Worm (Caenorhabditis elegans): ENCODE measurements around the gene K10D11.3.

K10D11.3 gene

DNA sequence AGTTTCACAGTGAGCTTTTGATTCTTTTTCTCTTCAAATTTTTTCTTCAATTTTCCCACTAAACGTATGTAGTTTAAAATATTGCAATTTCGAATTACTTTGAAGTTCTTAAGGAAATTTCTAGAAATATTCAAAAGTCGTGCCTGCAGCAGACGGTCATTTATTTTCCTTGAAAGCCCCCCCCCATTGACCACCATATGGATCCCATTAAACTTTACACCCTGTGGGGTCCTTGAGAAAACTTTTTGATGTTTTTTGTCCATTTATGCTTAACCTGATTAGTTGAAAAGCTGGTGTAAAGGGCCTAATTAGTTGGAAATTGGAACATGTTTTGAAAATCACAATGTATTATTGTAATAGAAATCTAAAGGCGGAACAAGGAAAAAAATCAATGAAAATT, 23.6 kb upstream of the K10D11.3 start:
- TF ChIP-seq C17E4.6 (GFP tag; IDR thresholded peaks at IDR 0.05) = no peak
- TF ChIP-seq attf-6 (GFP tag; IDR thresholded peaks at IDR 0.05) = no peak
- TF ChIP-seq egrh-3 (GFP tag; IDR thresholded peaks at IDR 0.05) = no peak
- no peak for TF ChIP-seq mes-4 (tag; optimal IDR thresholded peaks at IDR 0.05)
- TF ChIP-seq gei-17 (GFP tag; optimal IDR thresholded peaks at IDR 0.05) = no peak
- no peak for TF ChIP-seq F52B5.7 (tag; optimal IDR thresholded peaks at IDR 0.05)
- no peak for TF ChIP-seq egl-44 (GFP tag; IDR thresholded peaks at IDR 0.05)
- TF ChIP-seq rcor-1 (GFP tag; IDR thresholded peaks at IDR 0.05) = no peak
- no peak for TF ChIP-seq F33H1.4 (GFP tag; IDR thresholded peaks at IDR 0.05)
- no peak for TF ChIP-seq ceh-40 (GFP tag; IDR thresholded peaks at IDR 0.05)
- TF ChIP-seq nfya-2 (GFP tag; IDR thresholded peaks at IDR 0.05) = no peak
- no peak for TF ChIP-seq fkh-3 (tag; optimal IDR thresholded peaks at IDR 0.05)
- TF ChIP-seq F57C9.4 (tag; optimal IDR thresholded peaks at IDR 0.05) = no peak

DNA sequence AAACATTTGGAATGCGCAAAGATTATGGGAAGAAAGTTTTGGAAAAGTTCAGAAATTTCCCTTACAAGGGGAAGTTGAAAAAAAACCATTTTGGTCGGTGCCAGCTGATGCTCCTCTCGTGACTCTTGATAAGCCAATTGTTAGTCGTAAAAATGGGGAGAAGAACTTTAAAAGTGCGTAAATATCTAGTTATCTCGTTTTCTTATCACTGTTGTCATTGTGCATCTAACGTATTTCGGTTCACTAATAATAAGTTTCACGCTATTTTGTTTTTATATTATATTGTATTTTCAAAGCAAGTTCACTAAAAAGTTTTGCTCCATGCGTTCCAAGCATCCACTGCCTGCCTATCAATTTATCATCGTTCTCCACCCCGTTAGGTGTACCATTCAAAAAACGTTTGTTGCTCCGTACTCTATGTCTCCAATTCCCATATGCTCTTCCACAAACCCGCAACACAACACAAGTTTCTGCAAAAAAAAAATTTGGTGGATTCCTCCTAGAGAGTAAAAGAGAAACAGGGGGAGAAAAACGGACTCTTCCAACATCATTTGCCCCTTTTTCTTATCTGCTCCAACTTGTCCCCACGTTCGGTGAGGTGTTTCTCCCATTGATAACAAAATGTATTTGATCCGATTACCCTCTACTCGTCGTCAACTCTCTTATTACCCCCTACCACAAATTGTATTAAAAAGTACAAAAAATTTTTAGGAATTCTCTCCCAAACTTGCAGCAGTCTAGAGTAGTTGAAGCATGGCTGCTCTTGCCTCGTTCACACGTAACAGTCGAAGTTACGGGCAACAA, 22.7 kb upstream of the K10D11.3 start, which contains the start of gene mbk-2:
mbk-2 (plus strand) TSS at position 754 of the 804 bp plus-strand sequence.
- TF ChIP-seq ceh-40 (GFP tag; IDR thresholded peaks at IDR 0.05) (no peak), nhr-80 (tag; optimal IDR thresholded peaks at IDR 0.05) (peak; percentile 16)

DNA sequence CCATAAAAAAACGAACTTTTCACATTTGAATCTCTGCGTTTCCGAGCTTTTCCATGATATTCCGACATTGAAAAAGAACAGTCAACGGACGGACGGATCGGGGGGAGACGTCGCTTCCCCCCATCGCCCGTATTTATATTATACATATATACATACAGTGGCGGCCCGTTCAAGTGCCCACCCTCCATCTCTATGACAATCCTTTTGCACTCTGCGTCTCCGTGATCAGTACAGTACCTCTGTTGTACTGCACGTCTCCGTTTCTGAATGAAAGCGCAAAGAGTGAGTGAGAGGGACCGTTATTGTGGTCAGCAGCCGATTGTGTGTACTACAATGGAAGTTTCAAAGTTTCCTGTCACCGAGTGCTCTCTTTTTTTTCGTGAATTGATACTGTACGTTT, 13.2 kb upstream of the K10D11.3 start:
- TF ChIP-seq C17E4.6 (GFP tag; IDR thresholded peaks at IDR 0.05) (no peak), madf-8 (GFP tag; conservative IDR thresholded peaks at IDR 0.05) (no peak), sdz-38 (tag; optimal IDR thresholded peaks at IDR 0.05) (no peak), hmg-1.2 (GFP tag; IDR thresholded peaks at IDR 0.05) (no peak; the same call in 1 of the 2 replicates), egl-44 (GFP tag; IDR thresholded peaks at IDR 0.05) (no peak)

DNA sequence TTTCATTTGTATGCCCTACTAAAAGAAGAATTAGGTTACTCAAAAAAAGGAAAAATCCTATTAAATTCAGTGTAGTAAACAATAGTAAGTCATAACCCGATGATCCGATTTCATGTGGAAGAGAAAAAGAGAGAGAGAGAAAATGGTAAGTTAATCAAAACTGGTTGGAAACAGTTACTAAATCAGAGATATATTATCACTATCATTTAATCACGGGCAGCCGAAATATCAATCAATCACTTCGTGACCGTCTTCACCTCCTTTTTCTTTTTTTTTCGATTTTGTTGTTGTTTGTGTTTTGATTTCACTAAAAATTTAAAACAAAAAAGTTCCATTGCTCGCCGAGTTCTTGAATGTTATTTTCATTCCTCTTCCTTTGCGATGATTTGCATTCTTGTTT, 11.6 kb upstream of the K10D11.3 start:
- TF ChIP-seq ztf-25 (GFP tag; IDR thresholded peaks at IDR 0.05) = no peak
- TF ChIP-seq hsf-1 (GFP tag; IDR thresholded peaks at IDR 0.05) = no peak
- no peak for TF ChIP-seq let-526 (GFP tag; IDR thresholded peaks at IDR 0.05)
- no peak for TF ChIP-seq F52B5.7 (tag; optimal IDR thresholded peaks at IDR 0.05)
- no peak for TF ChIP-seq dpff-1 (tag; optimal IDR thresholded peaks at IDR 0.05)
- TF ChIP-seq lir-1 (GFP tag; conservative IDR thresholded peaks at IDR 0.05) = no peak
- no peak for TF ChIP-seq sdz-38 (tag; optimal IDR thresholded peaks at IDR 0.05)
- no peak for TF ChIP-seq egl-44 (GFP tag; IDR thresholded peaks at IDR 0.05)
- no peak for TF ChIP-seq nhr-120 (GFP tag; IDR thresholded peaks at IDR 0.05)
- no peak for TF ChIP-seq ceh-79 (tag; optimal IDR thresholded peaks at IDR 0.05)
- no peak for TF ChIP-seq T26A5.8 (tag; optimal IDR thresholded peaks at IDR 0.05)
- TF ChIP-seq ztf-22 (GFP tag; optimal IDR thresholded peaks at IDR 0.05) = no peak
- no peak for TF ChIP-seq ztf-26 (tag; optimal IDR thresholded peaks at IDR 0.05)

DNA sequence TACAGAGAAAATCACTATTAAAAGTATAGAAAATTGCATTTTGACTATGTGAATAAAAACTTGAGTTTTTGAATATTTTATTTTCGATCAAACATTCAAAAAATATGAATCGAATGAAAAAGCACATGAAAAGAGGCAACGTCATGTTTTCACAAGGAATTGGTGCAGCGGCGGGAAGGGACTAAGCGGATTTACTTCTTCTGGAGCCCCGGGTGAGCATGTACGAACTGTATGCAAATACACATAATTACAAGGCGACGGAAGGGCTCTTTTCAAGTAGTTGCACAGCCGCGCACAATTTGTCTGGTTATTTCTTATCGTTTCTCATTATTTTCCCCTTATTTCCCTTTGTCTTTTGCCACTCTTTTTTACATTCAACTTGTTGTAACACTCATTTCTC, 10.0 kb upstream of the K10D11.3 start, which contains the start of gene K10D11.7:
K10D11.7 (minus strand) TSS at position 101 of the 400 bp plus-strand sequence.
- no peak for TF ChIP-seq xnd-1 (tag; optimal IDR thresholded peaks at IDR 0.05)

DNA sequence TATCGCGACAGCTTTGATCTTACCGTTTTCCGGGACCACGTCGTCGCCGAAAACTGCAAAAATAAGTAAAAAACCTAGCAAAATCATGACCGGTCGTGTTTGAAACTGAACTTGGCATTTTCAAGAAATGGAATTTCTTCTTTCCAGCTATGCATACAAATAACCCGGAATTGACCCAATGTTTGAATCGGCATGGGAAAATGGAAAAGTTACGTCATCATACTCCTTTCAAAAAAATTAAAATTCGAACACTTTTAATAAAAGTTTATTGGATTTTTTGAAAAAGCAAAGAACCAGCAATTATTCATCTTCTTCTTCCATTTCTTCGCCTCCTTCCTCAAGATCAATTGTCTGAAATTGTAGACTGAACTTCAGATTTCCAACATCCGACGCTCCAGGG, 8.4 kb upstream of the K10D11.3 start, which contains the start of gene K10D11.4:
K10D11.4 (minus strand) TSS at position 101 of the 400 bp plus-strand sequence.
- TF ChIP-seq ceh-91 (GFP tag; IDR thresholded peaks at IDR 0.05) (no peak), sea-2 (GFP tag; IDR thresholded peaks at IDR 0.05) (no peak), gei-17 (GFP tag; optimal IDR thresholded peaks at IDR 0.05) (no peak), K12H6.12 (tag; optimal IDR thresholded peaks at IDR 0.05) (no peak), F10E7.11 (tag; optimal IDR thresholded peaks at IDR 0.05) (no peak), pbrm-1 (GFP tag; IDR thresholded peaks at IDR 0.05) (no peak), B0019.2 (GFP tag; conservative IDR thresholded peaks at IDR 0.05) (no peak), nhr-27 (tag; optimal IDR thresholded peaks at IDR 0.05) (no peak), egl-18 (GFP tag; IDR thresholded peaks at IDR 0.05) (no peak), ztf-22 (GFP tag; optimal IDR thresholded peaks at IDR 0.05) (no peak), tbp1 (GFP tag; optimal IDR thresholded peaks at IDR 0.05) (no peak)
